Fruit fly (Drosophila melanogaster) whole organism, embryonic: Measurements from ENCODE around the gene Lasp.
A peak's percentile ranks its signal among the peaks of the same experiment; 100 is the strongest.

Source experiments
- Antp ChIP-seq: fragments of 200-800 bp; sonication (Bioruptor generic); optimal IDR thresholded peaks from 3 replicates; lab custom pipeline; 2016; ENCODE audit warnings: missing biosample characterization, missing genetic modification characterization
- CG10654 ChIP-seq: fragments of 200-800 bp; sonication (Bioruptor generic); optimal IDR thresholded peaks from 2 replicates; lab custom pipeline; 2016; ENCODE audit warnings: missing biosample characterization, missing genetic modification characterization
- CG12219 ChIP-seq: fragments of 200-800 bp; sonication (Bioruptor generic); optimal IDR thresholded peaks from 3 replicates; lab custom pipeline; 2018; ENCODE audit warnings: missing biosample characterization, mild to moderate bottlenecking, missing genetic modification characterization
- CG12744 ChIP-seq: fragments of 200-800 bp; sonication (Bioruptor generic); optimal IDR thresholded peaks from 2 replicates; lab custom pipeline; 2016; ENCODE audit warnings: missing biosample characterization, missing genetic modification characterization
- CG1603 ChIP-seq: fragments of 200-800 bp; sonication (Bioruptor generic); optimal IDR thresholded peaks from 2 replicates; lab custom pipeline; 2019; ENCODE audit warnings: missing biosample characterization, mild to moderate bottlenecking, missing genetic modification characterization, moderate library complexity
- CG16813 ChIP-seq: fragments of 200-800 bp; sonication (Bioruptor generic); IDR thresholded peaks from 3 replicates; pipeline ENCODE4 v1.3.6; 2022; ENCODE audit warnings: missing biosample characterization, missing genetic modification characterization; ENCODE audit not compliant: partially characterized antibody
- CG16863 ChIP-seq: fragments of 200-800 bp; sonication (Bioruptor generic); optimal IDR thresholded peaks from 3 replicates; lab custom pipeline; 2016; ENCODE audit warnings: missing biosample characterization, missing genetic modification characterization
- CG18764 ChIP-seq: fragments of 200-800 bp; sonication (Bioruptor generic); optimal IDR thresholded peaks from 3 replicates; lab custom pipeline; 2016; ENCODE audit warnings: missing biosample characterization, missing genetic modification characterization
- CG3065 ChIP-seq: fragments of 200-800 bp; sonication (Bioruptor generic); optimal IDR thresholded peaks from 2 replicates; lab custom pipeline; 2016; ENCODE audit warnings: missing biosample characterization, missing genetic modification characterization
- CG32772 ChIP-seq: fragments of 200-800 bp; sonication (Bioruptor generic); IDR thresholded peaks from 2 replicates; pipeline ENCODE4 v1.3.6; 2022; ENCODE audit warnings: missing biosample characterization, missing genetic modification characterization
- CG34376 ChIP-seq: fragments of 200-800 bp; sonication (Bioruptor generic); optimal IDR thresholded peaks from 2 replicates; lab custom pipeline; 2018; ENCODE audit warnings: missing biosample characterization, mild to moderate bottlenecking, missing genetic modification characterization
- CG3838 ChIP-seq: fragments of 200-800 bp; sonication (Bioruptor generic); optimal IDR thresholded peaks from 3 replicates; lab custom pipeline; 2016; ENCODE audit warnings: missing biosample characterization, missing genetic modification characterization
- CG6654 ChIP-seq: fragments of 200-800 bp; sonication (Bioruptor generic); optimal IDR thresholded peaks from 2 replicates; lab custom pipeline; 2017; ENCODE audit warnings: missing biosample characterization, mild to moderate bottlenecking, missing genetic modification characterization
- CG6854 ChIP-seq: fragments of 200-800 bp; sonication (Bioruptor generic); optimal IDR thresholded peaks from 3 replicates; lab custom pipeline; 2017; ENCODE audit warnings: missing biosample characterization, mild to moderate bottlenecking, missing genetic modification characterization
- CG7372 ChIP-seq: fragments of 200-800 bp; sonication (Bioruptor generic); IDR thresholded peaks from 2 replicates; pipeline ENCODE4 v1.3.6; 2022; ENCODE audit warnings: missing biosample characterization, missing genetic modification characterization
- CG8359 ChIP-seq: fragments of 200-800 bp; sonication (Bioruptor generic); optimal IDR thresholded peaks from 2 replicates; lab custom pipeline; 2017; ENCODE audit warnings: missing biosample characterization, mild to moderate bottlenecking, missing genetic modification characterization, borderline replicate concordance
- CHES-1-like ChIP-seq: fragments of 200-800 bp; sonication (Bioruptor generic); optimal IDR thresholded peaks from 2 replicates; lab custom pipeline; 2016; ENCODE audit warnings: missing biosample characterization, missing genetic modification characterization
- CTCF ChIP-seq: fragments of 200-800 bp; sonication (Bioruptor generic); optimal IDR thresholded peaks from 2 replicates; lab custom pipeline; 2017; ENCODE audit warnings: missing biosample characterization, mild to moderate bottlenecking, missing genetic modification characterization, moderate library complexity
- Camta ChIP-seq: fragments of 200-800 bp; sonication (Bioruptor generic); optimal IDR thresholded peaks from 2 replicates; lab custom pipeline; 2016; ENCODE audit warnings: missing biosample characterization, missing genetic modification characterization
- D ChIP-seq, 2 experiments: fragments of 200-800 bp in 1 of 2; fragments of >200 bp in 1 of 2; sonication (Bioruptor generic) in 1 of 2; optimal IDR thresholded peaks; 2 replicates in 1 of 2; 3 replicates in 1 of 2; lab custom pipeline; 2017; ENCODE audit warnings: mild to moderate bottlenecking in 1 of 2, missing biosample characterization in 1 of 2, missing genetic modification characterization in 1 of 2, missing genetic modification reagents in 1 of 2
- Dad ChIP-seq: fragments of 200-800 bp; sonication (Bioruptor generic); optimal IDR thresholded peaks from 3 replicates; lab custom pipeline; 2016; ENCODE audit warnings: missing biosample characterization, missing genetic modification characterization
- Doc3 ChIP-seq: fragments of 200-800 bp; sonication (Bioruptor generic); IDR thresholded peaks from 3 replicates; pipeline ENCODE4 v1.3.6; 2022; ENCODE audit warnings: missing biosample characterization, missing genetic modification characterization; ENCODE audit not compliant: partially characterized antibody
- Dp ChIP-seq: fragments of 200-800 bp; sonication (Bioruptor generic); optimal IDR thresholded peaks from 2 replicates; lab custom pipeline; 2018; ENCODE audit warnings: missing biosample characterization, mild to moderate bottlenecking, missing genetic modification characterization, moderate library complexity
- Fer1 ChIP-seq: fragments of 200-800 bp; sonication (Bioruptor generic); optimal IDR thresholded peaks from 2 replicates; lab custom pipeline; 2017; ENCODE audit warnings: missing biosample characterization, mild to moderate bottlenecking, missing genetic modification characterization
- Fer3 ChIP-seq: fragments of 200-800 bp; sonication (Bioruptor generic); optimal IDR thresholded peaks from 2 replicates; lab custom pipeline; 2018; ENCODE audit warnings: missing biosample characterization, mild to moderate bottlenecking, missing genetic modification characterization, moderate library complexity
- Gug ChIP-seq: fragments of 200-800 bp; sonication (Bioruptor generic); IDR thresholded peaks from 4 replicates; pipeline ENCODE4 v1.3.6; 2022; ENCODE audit warnings: missing biosample characterization, missing genetic modification characterization
- HLH4C ChIP-seq: fragments of 200-800 bp; sonication (Bioruptor generic); IDR thresholded peaks from 3 replicates; pipeline ENCODE4 v1.3.6; 2022; ENCODE audit warnings: missing biosample characterization, missing genetic modification characterization; ENCODE audit not compliant: partially characterized antibody
- HmgD ChIP-seq: fragments of 200-800 bp; sonication (Bioruptor generic); optimal IDR thresholded peaks from 3 replicates; lab custom pipeline; 2016; ENCODE audit warnings: missing biosample characterization, missing genetic modification characterization
- Max ChIP-seq: fragments of 200-800 bp; sonication (Bioruptor generic); optimal IDR thresholded peaks from 2 replicates; lab custom pipeline; 2016; ENCODE audit warnings: missing biosample characterization, mild to moderate bottlenecking, missing genetic modification characterization
- NK7.1 ChIP-seq: fragments of 200-800 bp; sonication (Bioruptor generic); optimal IDR thresholded peaks from 3 replicates; lab custom pipeline; 2016; ENCODE audit warnings: missing biosample characterization, missing genetic modification characterization
- Neu2 ChIP-seq: fragments of 200-800 bp; sonication (Bioruptor generic); optimal IDR thresholded peaks from 3 replicates; lab custom pipeline; 2016; ENCODE audit warnings: missing biosample characterization, missing genetic modification characterization, borderline replicate concordance
- Pdp1 ChIP-seq, 2 experiments: fragments of 200-800 bp; sonication (Bioruptor generic); optimal IDR thresholded peaks; 3 replicates each; lab custom pipeline; 2016; ENCODE audit warnings: missing biosample characterization in 2 of 2, missing genetic modification characterization in 2 of 2, mild to moderate bottlenecking in 1 of 2, moderate library complexity in 1 of 2
- Rx ChIP-seq: fragments of 200-800 bp; sonication (Bioruptor generic); IDR thresholded peaks from 2 replicates; pipeline ENCODE4 v1.3.6; 2022; ENCODE audit warnings: missing biosample characterization, missing genetic modification characterization
- Scr ChIP-seq: fragments of 200-800 bp; sonication (Bioruptor generic); IDR thresholded peaks from 2 replicates; pipeline ENCODE4 v1.3.6; 2022; ENCODE audit warnings: missing biosample characterization, missing genetic modification characterization; ENCODE audit not compliant: partially characterized antibody
- Six4 ChIP-seq: fragments of 200-800 bp; sonication (Bioruptor generic); optimal IDR thresholded peaks from 2 replicates; lab custom pipeline; 2016; ENCODE audit warnings: missing biosample characterization, missing genetic modification characterization
- al ChIP-seq: fragments of 200-800 bp; sonication (Bioruptor generic); IDR thresholded peaks from 2 replicates; pipeline ENCODE4 v1.3.6; 2022; ENCODE audit warnings: missing biosample characterization, missing genetic modification characterization
- cad ChIP-seq: fragments of >200 bp; optimal IDR thresholded peaks from 2 replicates; lab custom pipeline; 2017; ENCODE audit warnings: missing biosample characterization, missing genetic modification characterization
- ems ChIP-seq: fragments of 200-800 bp; sonication (Bioruptor generic); optimal IDR thresholded peaks from 3 replicates; lab custom pipeline; 2016; ENCODE audit warnings: missing biosample characterization, missing genetic modification characterization
- fru ChIP-seq: fragments of >200 bp; optimal IDR thresholded peaks from 2 replicates; lab custom pipeline; 2017
- gem ChIP-seq: fragments of 200-800 bp; sonication (Bioruptor generic); optimal IDR thresholded peaks from 2 replicates; lab custom pipeline; 2019; ENCODE audit warnings: missing biosample characterization, mild to moderate bottlenecking, missing genetic modification characterization, moderate library complexity
- mld ChIP-seq: fragments of 200-800 bp; sonication (Bioruptor generic); IDR thresholded peaks from 3 replicates; pipeline ENCODE4 v1.3.6; 2022; ENCODE audit warnings: missing biosample characterization, missing genetic modification characterization; ENCODE audit not compliant: partially characterized antibody
- phol ChIP-seq: fragments of 200-800 bp; sonication (Bioruptor generic); optimal IDR thresholded peaks from 3 replicates; lab custom pipeline; 2018; ENCODE audit warnings: missing biosample characterization, mild to moderate bottlenecking, missing genetic modification characterization, moderate library complexity
- ranshi ChIP-seq: fragments of 200-800 bp; sonication (Bioruptor generic); IDR thresholded peaks from 2 replicates; pipeline ENCODE4 v1.3.6; 2022; ENCODE audit warnings: missing biosample characterization, missing genetic modification characterization
- sd ChIP-seq: fragments of 200-800 bp; sonication (Bioruptor generic); optimal IDR thresholded peaks from 3 replicates; lab custom pipeline; 2018; ENCODE audit warnings: missing biosample characterization, mild to moderate bottlenecking, missing genetic modification characterization, moderate library complexity
- so ChIP-seq: fragments of 200-800 bp; sonication (Bioruptor generic); IDR thresholded peaks from 3 replicates; pipeline ENCODE4 v1.3.6; 2022; ENCODE audit warnings: missing biosample characterization, missing genetic modification characterization
- sqz ChIP-seq: fragments of 200-800 bp; sonication (Bioruptor generic); optimal IDR thresholded peaks from 3 replicates; lab custom pipeline; 2018; ENCODE audit warnings: missing biosample characterization, mild to moderate bottlenecking, missing genetic modification characterization
- tin ChIP-seq: fragments of 200-800 bp; sonication (Bioruptor generic); optimal IDR thresholded peaks from 3 replicates; lab custom pipeline; 2016; ENCODE audit warnings: missing biosample characterization, missing genetic modification characterization
- wdn ChIP-seq: fragments of 200-800 bp; sonication (Bioruptor generic); IDR thresholded peaks from 2 replicates; pipeline ENCODE4 v1.3.6; 2022; ENCODE audit warnings: missing biosample characterization, missing genetic modification characterization
- zen ChIP-seq: fragments of 200-800 bp; sonication (Bioruptor generic); optimal IDR thresholded peaks from 3 replicates; lab custom pipeline; 2018; ENCODE audit warnings: missing biosample characterization, mild to moderate bottlenecking, missing genetic modification characterization, moderate library complexity
- zfh1 ChIP-seq: fragments of 200-800 bp; sonication (Bioruptor generic); IDR thresholded peaks from 3 replicates; pipeline ENCODE4 v1.3.6; 2022; ENCODE audit warnings: missing biosample characterization, missing genetic modification characterization

The Lasp gene

dm6 chr3L:16713446-16714192 is 2.1 kb upstream of the Lasp start (continued):
- TF ChIP-seq Doc3 (GFP tag; lab: Robert Waterston, UW), result peak; percentile 59; the same call in 1 of the 3 replicates
- no peak for TF ChIP-seq mld
- no peak for TF ChIP-seq Pdp1 (GFP tag; optimal IDR thresholded peaks at IDR 0.05; lab: Kevin White, UChicago)
- no peak for TF ChIP-seq Antp (GFP tag; lab: Kevin White, UChicago)
- peak; percentile 95 for TF ChIP-seq sd
- no peak for TF ChIP-seq CG8359
- TF ChIP-seq ems (GFP tag; lab: Kevin White, UChicago), result no peak
- no peak for TF ChIP-seq CHES-1-like (GFP tag; lab: Kevin White, UChicago)
- no peak for TF ChIP-seq Fer1 (GFP tag; lab: Kevin White, UChicago)
- no peak for TF ChIP-seq NK7.1 (GFP tag; lab: Kevin White, UChicago)
- TF ChIP-seq Dad (GFP tag; lab: Kevin White, UChicago), result no peak
- no peak for TF ChIP-seq Camta (GFP tag; lab: Kevin White, UChicago)
- TF ChIP-seq CG10654 (GFP tag; lab: Kevin White, UChicago), result no peak
- no peak for TF ChIP-seq ranshi (GFP tag; lab: Robert Waterston, UW)
- TF ChIP-seq cad, result no peak
- TF ChIP-seq gem (tag; lab: Kevin White, UChicago), result no peak
- TF ChIP-seq CG3838 (GFP tag; lab: Kevin White, UChicago), result no peak
- TF ChIP-seq tin, result no peak
- TF ChIP-seq CG3065, result no peak
- no peak for TF ChIP-seq Fer3 (tag; lab: Kevin White, UChicago)
- TF ChIP-seq Gug, result no peak
- TF ChIP-seq CG12219, result no peak
- no peak for TF ChIP-seq CG6654 (GFP tag; lab: Kevin White, UChicago)
- TF ChIP-seq HmgD, result no peak
- TF ChIP-seq CG1603 (tag; lab: Kevin White, UChicago), result no peak
- TF ChIP-seq zfh1, result no peak
- TF ChIP-seq CG34376 (GFP tag; lab: Kevin White, UChicago), result no peak
- TF ChIP-seq wdn (GFP tag; lab: Robert Waterston, UW), result no peak
- no peak for TF ChIP-seq zen (tag; lab: Kevin White, UChicago)
- TF ChIP-seq sqz (GFP tag; lab: Kevin White, UChicago), result no peak
- TF ChIP-seq HLH4C (GFP tag; lab: Robert Waterston, UW), result peak; percentile 81
- peak; percentile 60 for TF ChIP-seq Scr (GFP tag; lab: Robert Waterston, UW)
- peak; percentile 7 for TF ChIP-seq phol
- TF ChIP-seq CTCF (GFP tag; lab: Kevin White, UChicago), result no peak
- TF ChIP-seq CG16813 (GFP tag; lab: Robert Waterston, UW), result peak; percentile 54; the same call in 2 of the 3 replicates
- TF ChIP-seq CG6854 (GFP tag; lab: Kevin White, UChicago), result peak; percentile 33
- TF ChIP-seq Neu2 (GFP tag; lab: Kevin White, UChicago), result no peak
- TF ChIP-seq CG12744 (GFP tag; lab: Kevin White, UChicago), result no peak
- no peak for TF ChIP-seq D (optimal IDR thresholded peaks at IDR 0.05; lab: Kevin White, UChicago)
- no peak for TF ChIP-seq D (GFP tag; optimal IDR thresholded peaks at IDR 0.05; lab: Kevin White, UChicago)
- no peak for TF ChIP-seq Rx (GFP tag; lab: Robert Waterston, UW)
- TF ChIP-seq CG18764 (GFP tag; lab: Kevin White, UChicago), result no peak
- no peak for TF ChIP-seq Max
- TF ChIP-seq CG7372 (GFP tag; lab: Robert Waterston, UW), result no peak
- TF ChIP-seq fru (lab: Kevin White, UChicago), result no peak
- TF ChIP-seq al, result no peak
- no peak for TF ChIP-seq CG32772 (GFP tag; lab: Robert Waterston, UW)
- TF ChIP-seq Six4 (GFP tag; lab: Kevin White, UChicago), result no peak
- no peak for TF ChIP-seq CG16863
- TF ChIP-seq Dp (GFP tag; lab: Kevin White, UChicago), result peak; percentile 76
- TF ChIP-seq so (GFP tag; lab: Robert Waterston, UW), result 0 out of 3 replicates have a peak, but pooled peaks have one; percentile 9
